Worm (Caenorhabditis elegans) whole organism, L1 larva: ENCODE measurements around the gene mks-1.

ENCODE experiments used
- C16A3.4 ChIP-seq: fragments of 150-350 bp; optimal IDR thresholded peaks from 2 replicates; lab custom pipeline; 2014; ENCODE audit warnings: missing biosample characterization, missing genetic modification characterization
- aly-2 ChIP-seq: fragments of 150-350 bp; optimal IDR thresholded peaks from 2 replicates; lab custom pipeline; 2014; ENCODE audit warnings: missing biosample characterization, missing genetic modification characterization
- mep-1 ChIP-seq: fragments of 150-350 bp; optimal IDR thresholded peaks from 2 replicates; lab custom pipeline; 2014; ENCODE audit warnings: missing biosample characterization, missing genetic modification characterization

DNA sequence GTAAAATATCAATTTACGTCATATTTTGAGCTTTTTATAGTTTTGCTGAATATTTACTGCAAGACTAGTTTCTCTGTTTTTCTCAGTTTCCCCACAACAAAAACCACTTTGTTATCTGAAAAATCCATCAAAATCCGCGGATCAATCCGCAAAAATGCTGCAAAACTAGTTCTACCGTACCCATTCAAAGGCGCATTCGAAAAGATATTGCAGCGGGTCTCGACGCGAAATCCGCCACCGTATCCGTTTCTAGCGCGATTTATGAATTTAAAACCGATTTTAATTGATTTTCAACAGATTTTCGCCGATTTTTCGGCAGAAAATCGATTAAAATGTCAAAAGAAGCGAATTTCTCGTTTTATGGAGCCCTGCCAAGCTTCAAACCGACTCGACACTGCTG lies 14.7 kb upstream of the mks-1 start, which contains the start of gene R148.4:
- no peak for TF ChIP-seq aly-2 (tag; lab: Kevin White, UChicago)
- no peak for TF ChIP-seq mep-1 (tag; lab: Kevin White, UChicago)
- TF ChIP-seq C16A3.4 (tag; lab: Kevin White, UChicago), result no peak
